Worm (Caenorhabditis elegans) whole organism, L1 larva: ENCODE results near the gene Y105C5A.24.

Source experiments
- C34B4.2 ChIP-seq: sonication (generic microtip); optimal IDR thresholded peaks from 2 replicates; lab custom pipeline; 2017; ENCODE audit warnings: mild to moderate bottlenecking, missing genetic modification characterization, missing compliant biosample characterization
- F16B12.6 ChIP-seq: fragments of 150-350 bp; optimal IDR thresholded peaks from 2 replicates; lab custom pipeline; 2014; ENCODE audit warnings: missing biosample characterization, missing genetic modification characterization
- alr-1 ChIP-seq: fragments of 200-800 bp; sonication (Bioruptor generic); optimal IDR thresholded peaks from 2 replicates; lab custom pipeline; 2018; ENCODE audit warnings: borderline replicate concordance, mild to moderate bottlenecking, missing genetic modification characterization, missing compliant biosample characterization
- ceh-63 ChIP-seq: fragments of 200-800 bp; sonication (Bioruptor generic); optimal IDR thresholded peaks from 2 replicates; lab custom pipeline; 2018; ENCODE audit warnings: mild to moderate bottlenecking, missing genetic modification characterization, missing compliant biosample characterization
- ceh-8 ChIP-seq: fragments of 200-800 bp; sonication (Bioruptor generic); optimal IDR thresholded peaks from 2 replicates; lab custom pipeline; 2018; ENCODE audit warnings: mild to moderate bottlenecking, missing genetic modification characterization, moderate library complexity, missing compliant biosample characterization
- ceh-90 ChIP-seq: sonication (generic microtip); optimal IDR thresholded peaks from 2 replicates; lab custom pipeline; 2016; ENCODE audit warnings: missing genetic modification characterization, missing compliant biosample characterization
- ces-1 ChIP-seq: fragments of 150-350 bp; optimal IDR thresholded peaks from 2 replicates; lab custom pipeline; 2014; ENCODE audit warnings: missing biosample characterization, missing genetic modification reagents, missing genetic modification characterization
- dsc-1 ChIP-seq: sonication (generic microtip); optimal IDR thresholded peaks from 2 replicates; lab custom pipeline; 2016; ENCODE audit warnings: mild to moderate bottlenecking, missing genetic modification characterization, missing compliant biosample characterization
- efl-1 ChIP-seq, 4 experiments: fragments of 150-350 bp; optimal IDR thresholded peaks in 3 of 4; peaks in 1 of 4; 1 replicate in 1 of 4; 2 replicates in 3 of 4; lab custom pipeline; 2014; ENCODE audit warnings: missing biosample characterization in 2 of 4, missing genetic modification characterization in 2 of 4, missing genetic modification reagents in 2 of 4
- elt-3 ChIP-seq, 6 experiments: fragments of 150-350 bp in 1 of 6; sonication (generic microtip); optimal IDR thresholded peaks; 2 replicates each; lab custom pipeline; 2017 to 2018; ENCODE audit warnings: missing biosample characterization in 6 of 6, missing genetic modification characterization in 6 of 6, inconsistent platforms in 1 of 6
- fkh-4 ChIP-seq: sonication (generic microtip); optimal IDR thresholded peaks from 2 replicates; lab custom pipeline; 2016; ENCODE audit warnings: missing compliant biosample characterization, missing genetic modification characterization, borderline replicate concordance
- fkh-8 ChIP-seq: sonication (generic microtip); optimal IDR thresholded peaks from 2 replicates; lab custom pipeline; 2016; ENCODE audit warnings: mild to moderate bottlenecking, missing genetic modification characterization, missing compliant biosample characterization
- grh-1 ChIP-seq: fragments of 200-800 bp; sonication (Bioruptor generic); IDR thresholded peaks from 2 replicates; pipeline ENCODE4 v1.3.6; 2022; ENCODE audit warnings: missing genetic modification reagents, missing genetic modification characterization, missing compliant biosample characterization
- hlh-17 ChIP-seq: fragments of 200-800 bp; sonication (Bioruptor generic); optimal IDR thresholded peaks from 2 replicates; lab custom pipeline; 2018; ENCODE audit warnings: missing genetic modification characterization, mild to moderate bottlenecking, missing compliant biosample characterization, moderate library complexity, borderline replicate concordance
- lin-15B ChIP-seq: fragments of 150-350 bp; sonication (generic microtip); optimal IDR thresholded peaks from 3 replicates; lab custom pipeline; 2014; ENCODE audit warnings: missing biosample characterization, missing genetic modification characterization
- mab-9 ChIP-seq: fragments of 200-800 bp; sonication (Bioruptor generic); IDR thresholded peaks from 2 replicates; pipeline ENCODE4 v1.3.6; 2022; ENCODE audit warnings: missing genetic modification reagents, missing genetic modification characterization, missing compliant biosample characterization
- mdl-1 ChIP-seq, 2 experiments: fragments of 150-350 bp; optimal IDR thresholded peaks; 2 replicates each; lab custom pipeline; 2014 to 2017; ENCODE audit warnings: missing biosample characterization in 2 of 2, missing genetic modification characterization in 2 of 2, inconsistent platforms in 1 of 2
- mef-2 ChIP-seq: fragments of 150-350 bp; optimal IDR thresholded peaks from 2 replicates; lab custom pipeline; 2014; ENCODE audit warnings: missing biosample characterization, missing genetic modification characterization
- mep-1 ChIP-seq: fragments of 150-350 bp; optimal IDR thresholded peaks from 2 replicates; lab custom pipeline; 2014; ENCODE audit warnings: missing biosample characterization, missing genetic modification characterization
- nhr-12 ChIP-seq: sonication (generic microtip); optimal IDR thresholded peaks from 2 replicates; lab custom pipeline; 2017; ENCODE audit warnings: missing biosample characterization, missing genetic modification characterization
- nhr-20 ChIP-seq: sonication (generic microtip); optimal IDR thresholded peaks from 2 replicates; lab custom pipeline; 2016; ENCODE audit warnings: mild to moderate bottlenecking, missing genetic modification characterization, missing compliant biosample characterization
- nhr-28 ChIP-seq: fragments of 150-350 bp; optimal IDR thresholded peaks from 2 replicates; lab custom pipeline; 2014; ENCODE audit warnings: missing biosample characterization, missing genetic modification characterization
- nhr-47 ChIP-seq: sonication (generic microtip); optimal IDR thresholded peaks from 2 replicates; lab custom pipeline; 2016; ENCODE audit warnings: mild to moderate bottlenecking, missing genetic modification characterization, moderate library complexity, missing compliant biosample characterization
- nhr-77 ChIP-seq: fragments of 150-350 bp; optimal IDR thresholded peaks from 2 replicates; lab custom pipeline; 2014; ENCODE audit warnings: missing biosample characterization, missing genetic modification characterization
- nhr-84 ChIP-seq: sonication (generic microtip); optimal IDR thresholded peaks from 2 replicates; lab custom pipeline; 2017; ENCODE audit warnings: missing biosample characterization, missing genetic modification characterization
- skn-1 ChIP-seq: fragments of 150-350 bp; optimal IDR thresholded peaks from 2 replicates; lab custom pipeline; 2014; ENCODE audit warnings: missing biosample characterization, missing genetic modification characterization
- snu-23 ChIP-seq: sonication (generic microtip); optimal IDR thresholded peaks from 2 replicates; lab custom pipeline; 2016; ENCODE audit warnings: missing genetic modification characterization, missing compliant biosample characterization
- unc-86 ChIP-seq: sonication (generic microtip); optimal IDR thresholded peaks from 2 replicates; lab custom pipeline; 2016; ENCODE audit warnings: missing genetic modification characterization, missing compliant biosample characterization
- unc-98 ChIP-seq: fragments of 200-800 bp; sonication (Bioruptor generic); IDR thresholded peaks from 2 replicates; pipeline ENCODE4 v1.3.6; 2022; ENCODE audit warnings: missing genetic modification characterization, missing compliant biosample characterization
- vab-15 ChIP-seq: sonication (generic microtip); optimal IDR thresholded peaks from 2 replicates; lab custom pipeline; 2017; ENCODE audit warnings: missing genotype, mild to moderate bottlenecking, missing genetic modification characterization, missing compliant biosample characterization
- zag-1 ChIP-seq: fragments of 150-350 bp; optimal IDR thresholded peaks from 2 replicates; lab custom pipeline; 2014; ENCODE audit warnings: missing biosample characterization, missing genetic modification characterization
- zip-4 ChIP-seq: fragments of 200-800 bp; sonication (Bioruptor generic); optimal IDR thresholded peaks from 2 replicates; lab custom pipeline; 2018; ENCODE audit warnings: mild to moderate bottlenecking, missing genetic modification characterization, moderate library complexity, missing compliant biosample characterization
- ztf-11 ChIP-seq, 2 experiments: sonication (generic microtip); optimal IDR thresholded peaks; 2 replicates each; lab custom pipeline; 2016 to 2017; ENCODE audit warnings: missing genetic modification characterization in 2 of 2, missing biosample characterization in 1 of 2, missing compliant biosample characterization in 1 of 2

Gene Y105C5A.24

ce11 chrIV:15880114-15880513 lies 30.4 kb downstream of the Y105C5A.24 start:
- TF ChIP-seq ztf-11 (tag; optimal IDR thresholded peaks at IDR 0.05; lab: Kevin White, UChicago) (no peak), lin-15B (no peak), elt-3 (tag; optimal IDR thresholded peaks at IDR 0.05; lab: Kevin White, UChicago) (no peak), grh-1 (GFP tag; lab: Robert Waterston, UW) (no peak), nhr-28 (tag; lab: Kevin White, UChicago) (no peak), nhr-47 (tag; lab: Kevin White, UChicago) (no peak), unc-86 (tag; lab: Kevin White, UChicago) (no peak)

ce11 chrIV:15883922-15884321 lies 34.2 kb downstream of the Y105C5A.24 start, which contains the start of gene Y105C5B.3:
TSS of gene Y105C5B.3 (plus strand) at chrIV:15884222.
- TF ChIP-seq C34B4.2 (tag; lab: Kevin White, UChicago) (no peak), nhr-20 (tag; lab: Kevin White, UChicago) (no peak), nhr-28 (tag; lab: Kevin White, UChicago) (no peak), zag-1 (tag; lab: Kevin White, UChicago) (no peak), ceh-63 (GFP tag; lab: Kevin White, UChicago) (no peak), lin-15B (no peak)

- TF ChIP-seq vab-15 (tag; lab: Kevin White, UChicago) (no peak), nhr-47 (tag; lab: Kevin White, UChicago) (no peak), fkh-8 (tag; lab: Kevin White, UChicago) (no peak), mep-1 (tag; lab: Kevin White, UChicago) (no peak), ceh-8 (GFP tag; lab: Kevin White, UChicago) (no peak), zip-4 (GFP tag; lab: Kevin White, UChicago) (no peak), snu-23 (GFP tag; lab: Kevin White, UChicago) (no peak), hlh-17 (GFP tag; lab: Kevin White, UChicago) (no peak), nhr-77 (no peak), skn-1 (tag; lab: Kevin White, UChicago) (no peak), ceh-63 (GFP tag; lab: Kevin White, UChicago) (no peak), F16B12.6 (no peak), dsc-1 (no peak), nhr-12 (no peak), alr-1 (tag; lab: Kevin White, UChicago) (no peak), ceh-90 (tag; lab: Kevin White, UChicago) (no peak), nhr-84 (tag; lab: Kevin White, UChicago) (no peak), mef-2 (tag; lab: Kevin White, UChicago) (no peak)
Measured at ce11 chrIV:15894133-15894532, 44.5 kb downstream of the Y105C5A.24 start, which contains the start of gene srv-14. TSS of gene srv-14 (minus strand) at chrIV:15894233.

- TF ChIP-seq zag-1 (tag; lab: Kevin White, UChicago) (no peak), ces-1 (GFP tag; lab: Kevin White, UChicago) (no peak), fkh-4 (tag; lab: Kevin White, UChicago) (no peak), mdl-1 (tag; optimal IDR thresholded peaks at IDR 0.05; lab: Kevin White, UChicago) (no peak)
Measured at ce11 chrIV:15894819-15895218, 45.1 kb downstream of the Y105C5A.24 start.

ce11 chrIV:15895861-15896260 lies 46.2 kb downstream of the Y105C5A.24 start:
- peak; percentile 64 for TF ChIP-seq unc-98 (GFP tag; lab: Robert Waterston, UW)
- TF ChIP-seq mab-9 (GFP tag; lab: Robert Waterston, UW) = peak; percentile 59; the same call in 1 of the 2 replicates

DNA sequence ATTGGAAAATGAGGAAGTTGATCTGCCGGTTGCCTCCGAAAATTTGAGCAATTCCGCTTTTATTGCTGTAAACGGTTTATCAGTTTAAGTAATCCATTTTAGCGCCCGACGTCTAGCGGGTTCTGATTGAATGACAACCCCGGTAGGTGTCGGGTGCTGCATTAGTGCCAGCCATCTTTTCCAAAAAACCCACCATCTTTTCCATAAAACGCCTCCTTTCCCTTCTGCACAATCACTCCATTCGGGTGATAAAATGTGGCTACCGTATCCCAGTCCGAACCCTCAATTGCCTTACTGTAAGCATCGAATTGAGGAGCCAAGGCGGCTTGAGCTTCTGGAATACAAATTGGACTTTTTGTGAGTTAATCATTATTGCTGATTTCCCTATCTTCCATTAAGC lies 50.5 kb downstream of the Y105C5A.24 start:
- no peak for TF ChIP-seq snu-23 (GFP tag; lab: Kevin White, UChicago)
- TF ChIP-seq efl-1 (optimal IDR thresholded peaks at IDR 0.05; lab: Kevin White, UChicago) = no peak
- peak in 1 of 2 experiments; percentile 52 for TF ChIP-seq efl-1 (GFP tag; optimal IDR thresholded peaks at IDR 0.05 in 1 of 2; lab: Kevin White, UChicago)
